Worm (Caenorhabditis elegans) whole organism, late embryonic: ENCODE measurements around the gene srh-21.

Source experiments
- F13H6.1 ChIP-seq: sonication (generic microtip); optimal IDR thresholded peaks from 2 replicates; lab custom pipeline; 2016; ENCODE audit warnings: missing genetic modification characterization, missing compliant biosample characterization
- Y22D7AL.16 ChIP-seq: sonication (generic microtip); optimal IDR thresholded peaks from 2 replicates; lab custom pipeline; 2016; ENCODE audit warnings: missing genetic modification characterization, missing compliant biosample characterization
- ama-1 ChIP-seq: fragments of 150-350 bp; optimal IDR thresholded peaks from 2 replicates; lab custom pipeline; 2014
- dve-1 ChIP-seq: sonication (generic microtip); optimal IDR thresholded peaks from 2 replicates; lab custom pipeline; 2017; ENCODE audit warnings: antibody characterized with exemption, mild to moderate bottlenecking, missing genetic modification characterization, missing compliant biosample characterization
- hlh-8 ChIP-seq: sonication (generic microtip); optimal IDR thresholded peaks from 2 replicates; lab custom pipeline; 2016; ENCODE audit warnings: missing genotype, missing genetic modification characterization, missing compliant biosample characterization
- mec-3 ChIP-seq: sonication (generic microtip); optimal IDR thresholded peaks from 2 replicates; lab custom pipeline; 2016; ENCODE audit warnings: borderline replicate concordance, missing genetic modification characterization, missing compliant biosample characterization
- nfya-1 ChIP-seq: sonication (generic microtip); optimal IDR thresholded peaks from 2 replicates; lab custom pipeline; 2017; ENCODE audit warnings: missing genetic modification characterization, mild to moderate bottlenecking, missing compliant biosample characterization, antibody characterized with exemption, moderate library complexity
- pros-1 ChIP-seq: fragments of 150-350 bp; optimal IDR thresholded peaks from 2 replicates; lab custom pipeline; 2014; ENCODE audit warnings: missing biosample characterization, missing genetic modification reagents, missing genetic modification characterization
- tbx-7 ChIP-seq: sonication (generic microtip); optimal IDR thresholded peaks from 2 replicates; lab custom pipeline; 2016; ENCODE audit warnings: missing genotype, missing genetic modification characterization, missing compliant biosample characterization
- unc-3 ChIP-seq, 2 experiments: fragments of 200-800 bp in 1 of 2; sonication (Bioruptor generic) in 1 of 2; sonication (generic microtip) in 1 of 2; conservative IDR thresholded peaks in 1 of 2; optimal IDR thresholded peaks in 1 of 2; 2 replicates each; pipeline versions ENCODE4 v1.3.6 to Lab custom; 2016 to 2022; ENCODE audit warnings: missing compliant biosample characterization in 2 of 2, missing genetic modification characterization in 2 of 2, missing genetic modification reagents in 1 of 2
- zip-5 ChIP-seq: sonication (generic microtip); optimal IDR thresholded peaks from 2 replicates; lab custom pipeline; 2016; ENCODE audit warnings: missing genetic modification characterization, missing compliant biosample characterization

DNA sequence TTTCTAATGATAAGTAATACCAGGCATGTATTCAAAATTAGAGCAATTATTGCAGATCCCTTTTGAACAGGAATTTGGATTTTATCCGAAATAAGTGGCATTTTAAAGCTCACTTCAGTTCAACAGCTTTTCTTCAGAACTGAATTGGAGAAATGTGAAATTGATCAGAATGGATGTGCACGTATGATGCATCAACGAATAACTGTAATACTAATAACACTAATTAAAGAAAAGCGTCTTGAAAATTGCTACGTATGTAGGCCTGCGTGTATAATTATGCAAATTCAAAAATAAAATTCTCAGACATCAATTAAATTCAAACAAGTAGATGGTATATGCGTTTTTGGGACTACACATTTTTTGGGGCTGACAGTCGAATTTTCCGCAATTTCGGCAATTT is 3.4 kb downstream of the srh-21 start, which contains the start of gene str-205:
- TF ChIP-seq nfya-1 (tag; lab: Kevin White, UChicago) (no peak), unc-3 (GFP tag; conservative IDR thresholded peaks at IDR 0.05; lab: Robert Waterston, UW) (no peak), unc-3 (tag; optimal IDR thresholded peaks at IDR 0.05; lab: Kevin White, UChicago) (no peak), tbx-7 (no peak), dve-1 (tag; lab: Kevin White, UChicago) (no peak), mec-3 (no peak), hlh-8 (tag; lab: Kevin White, UChicago) (no peak), Y22D7AL.16 (tag; lab: Kevin White, UChicago) (no peak), pros-1 (no peak), ama-1 (lab: Kevin White, UChicago) (no peak), F13H6.1 (no peak), zip-5 (tag; lab: Kevin White, UChicago) (no peak)
